Fruit fly (Drosophila melanogaster) whole organism, embryonic: ENCODE data around the gene COX7AL2.

Experiments used
- Adf1 ChIP-seq: fragments of 200-800 bp; sonication (Bioruptor generic); IDR thresholded peaks from 2 replicates; pipeline ENCODE4 v1.3.6; 2022; ENCODE audit warnings: missing biosample characterization, missing genetic modification characterization
- BEAF-32 ChIP-seq: fragments of 200-800 bp; sonication (Bioruptor generic); optimal IDR thresholded peaks from 3 replicates; lab custom pipeline; 2017; ENCODE audit warnings: missing biosample characterization, missing genetic modification characterization, mild to moderate bottlenecking, moderate library complexity, missing genetic modification reagents
- CG10274 ChIP-seq: fragments of 200-800 bp; sonication (Bioruptor generic); optimal IDR thresholded peaks from 3 replicates; lab custom pipeline; 2017; ENCODE audit warnings: missing biosample characterization, mild to moderate bottlenecking, missing genetic modification characterization
- CG15011 ChIP-seq: fragments of 200-800 bp; sonication (Bioruptor generic); optimal IDR thresholded peaks from 3 replicates; lab custom pipeline; 2018; ENCODE audit warnings: missing biosample characterization, mild to moderate bottlenecking, missing genetic modification characterization
- CG15601 ChIP-seq: fragments of 200-800 bp; sonication (Bioruptor generic); optimal IDR thresholded peaks from 3 replicates; lab custom pipeline; 2019; ENCODE audit warnings: missing biosample characterization, mild to moderate bottlenecking, missing genetic modification characterization, moderate library complexity
- CG17328 ChIP-seq: fragments of 200-800 bp; sonication (Bioruptor generic); IDR thresholded peaks from 2 replicates; pipeline ENCODE4 v1.3.6; 2022; ENCODE audit warnings: missing biosample characterization, missing genetic modification characterization
- CG17385 ChIP-seq: fragments of 200-800 bp; sonication (Bioruptor generic); optimal IDR thresholded peaks from 3 replicates; lab custom pipeline; 2018; ENCODE audit warnings: missing biosample characterization, mild to moderate bottlenecking, missing genetic modification characterization
- CG2116 ChIP-seq: fragments of 200-800 bp; sonication (Bioruptor generic); optimal IDR thresholded peaks from 3 replicates; lab custom pipeline; 2018; ENCODE audit warnings: missing biosample characterization, mild to moderate bottlenecking, missing genetic modification characterization
- CG2202 ChIP-seq: fragments of 200-800 bp; sonication (Bioruptor generic); optimal IDR thresholded peaks from 2 replicates; lab custom pipeline; 2018; ENCODE audit warnings: missing biosample characterization, mild to moderate bottlenecking, missing genetic modification characterization
- CG2875 ChIP-seq: fragments of 200-800 bp; sonication (Bioruptor generic); optimal IDR thresholded peaks from 2 replicates; lab custom pipeline; 2017; ENCODE audit warnings: missing biosample characterization, mild to moderate bottlenecking, missing genetic modification characterization, missing genetic modification reagents
- CG3407 ChIP-seq: fragments of 200-800 bp; sonication (Bioruptor generic); optimal IDR thresholded peaks from 2 replicates; lab custom pipeline; 2018; ENCODE audit warnings: missing biosample characterization, mild to moderate bottlenecking, missing genetic modification characterization
- CG6654 ChIP-seq: fragments of 200-800 bp; sonication (Bioruptor generic); optimal IDR thresholded peaks from 2 replicates; lab custom pipeline; 2017; ENCODE audit warnings: missing biosample characterization, mild to moderate bottlenecking, missing genetic modification characterization
- CG6791 ChIP-seq: fragments of 200-800 bp; sonication (Bioruptor generic); IDR thresholded peaks from 3 replicates; pipeline ENCODE4 v1.3.6; 2022; ENCODE audit warnings: missing biosample characterization, missing genetic modification characterization; ENCODE audit not compliant: partially characterized antibody
- CG7271 ChIP-seq: fragments of 200-800 bp; sonication (Bioruptor generic); optimal IDR thresholded peaks from 2 replicates; lab custom pipeline; 2018; ENCODE audit warnings: missing biosample characterization, mild to moderate bottlenecking, missing genetic modification characterization, moderate library complexity
- CG7372 ChIP-seq: fragments of 200-800 bp; sonication (Bioruptor generic); IDR thresholded peaks from 2 replicates; pipeline ENCODE4 v1.3.6; 2022; ENCODE audit warnings: missing biosample characterization, missing genetic modification characterization
- CG7786 ChIP-seq: fragments of 200-800 bp; sonication (Bioruptor generic); optimal IDR thresholded peaks from 2 replicates; lab custom pipeline; 2016; ENCODE audit warnings: missing biosample characterization, missing genetic modification characterization
- CG7839 ChIP-seq: fragments of 200-800 bp; sonication (Bioruptor generic); optimal IDR thresholded peaks from 3 replicates; lab custom pipeline; 2018; ENCODE audit warnings: missing biosample characterization, mild to moderate bottlenecking, missing genetic modification characterization, moderate library complexity
- CG8924 ChIP-seq: fragments of 200-800 bp; optimal IDR thresholded peaks from 3 replicates; lab custom pipeline; 2019; ENCODE audit warnings: missing biosample characterization, mild to moderate bottlenecking, missing genetic modification characterization, moderate library complexity
- CG9932 ChIP-seq: fragments of 200-800 bp; sonication (Bioruptor generic); IDR thresholded peaks from 2 replicates; pipeline ENCODE4 v1.3.6; 2022; ENCODE audit warnings: missing biosample characterization, missing genetic modification characterization
- E2f1 ChIP-seq: fragments of 200-800 bp; sonication (Bioruptor generic); IDR thresholded peaks from 2 replicates; pipeline ENCODE4 v1.3.6; 2022; ENCODE audit warnings: missing biosample characterization, missing genetic modification characterization
- Gsc ChIP-seq: fragments of 200-800 bp; sonication (Bioruptor generic); IDR thresholded peaks from 2 replicates; pipeline ENCODE4 v1.3.6; 2022; ENCODE audit warnings: missing biosample characterization, missing genetic modification characterization
- Hr3 ChIP-seq: fragments of 200-800 bp; sonication (Bioruptor generic); optimal IDR thresholded peaks from 3 replicates; lab custom pipeline; 2016; ENCODE audit warnings: missing biosample characterization, missing genetic modification characterization
- Spps ChIP-seq: fragments of 200-800 bp; sonication (Bioruptor generic); optimal IDR thresholded peaks from 2 replicates; lab custom pipeline; 2018; ENCODE audit warnings: missing biosample characterization, mild to moderate bottlenecking, missing genetic modification characterization
- Sry-δ ChIP-seq: fragments of 200-800 bp; sonication (Bioruptor generic); optimal IDR thresholded peaks from 2 replicates; lab custom pipeline; 2016; ENCODE audit warnings: missing biosample characterization, missing genetic modification characterization
- ac ChIP-seq: fragments of 200-800 bp; sonication (Bioruptor generic); optimal IDR thresholded peaks from 3 replicates; lab custom pipeline; 2017; ENCODE audit warnings: missing biosample characterization, mild to moderate bottlenecking, missing genetic modification characterization
- al ChIP-seq: fragments of 200-800 bp; sonication (Bioruptor generic); IDR thresholded peaks from 2 replicates; pipeline ENCODE4 v1.3.6; 2022; ENCODE audit warnings: missing biosample characterization, missing genetic modification characterization
- amos ChIP-seq: fragments of 200-800 bp; sonication (Bioruptor generic); IDR thresholded peaks from 2 replicates; pipeline ENCODE4 v1.3.6; 2022; ENCODE audit warnings: missing biosample characterization, missing genetic modification characterization; ENCODE audit not compliant: partially characterized antibody
- ap ChIP-seq: fragments of 200-800 bp; sonication (Bioruptor generic); IDR thresholded peaks from 2 replicates; pipeline ENCODE4 v1.3.6; 2022; ENCODE audit warnings: missing biosample characterization, missing genetic modification characterization
- ash1 ChIP-seq: fragments of 200-800 bp; sonication (Bioruptor generic); optimal IDR thresholded peaks from 2 replicates; lab custom pipeline; 2018; ENCODE audit warnings: missing biosample characterization, mild to moderate bottlenecking, missing genetic modification characterization
- btn ChIP-seq: fragments of 200-800 bp; sonication (Bioruptor generic); optimal IDR thresholded peaks from 2 replicates; lab custom pipeline; 2016; ENCODE audit warnings: missing biosample characterization, missing genetic modification characterization
- caup ChIP-seq: fragments of 200-800 bp; sonication (Bioruptor generic); optimal IDR thresholded peaks from 3 replicates; lab custom pipeline; 2017; ENCODE audit warnings: missing biosample characterization, mild to moderate bottlenecking, missing genetic modification characterization, moderate library complexity; ENCODE audit not compliant: severe bottlenecking
- cg ChIP-seq: fragments of 200-800 bp; sonication (Bioruptor generic); optimal IDR thresholded peaks from 3 replicates; lab custom pipeline; 2019; ENCODE audit warnings: missing biosample characterization, mild to moderate bottlenecking, missing genetic modification characterization, moderate library complexity
- crol ChIP-seq: fragments of 200-800 bp; sonication (Bioruptor generic); IDR thresholded peaks from 2 replicates; pipeline ENCODE4 v1.3.6; 2022; ENCODE audit warnings: missing biosample characterization, missing genetic modification characterization
- cwo ChIP-seq: fragments of 200-800 bp; sonication (Bioruptor generic); optimal IDR thresholded peaks from 3 replicates; lab custom pipeline; 2017; ENCODE audit warnings: missing biosample characterization, missing genetic modification characterization, mild to moderate bottlenecking, moderate library complexity, missing genetic modification reagents
- da ChIP-seq: fragments of 200-800 bp; sonication (Bioruptor generic); optimal IDR thresholded peaks from 2 replicates; lab custom pipeline; 2016; ENCODE audit warnings: missing biosample characterization, missing genetic modification characterization
- dimm ChIP-seq: fragments of 200-800 bp; sonication (Bioruptor generic); IDR thresholded peaks from 2 replicates; pipeline ENCODE4 v1.3.6; 2022; ENCODE audit warnings: missing biosample characterization, missing genetic modification characterization
- grau ChIP-seq: fragments of 200-800 bp; optimal IDR thresholded peaks from 3 replicates; lab custom pipeline; 2019; ENCODE audit warnings: missing biosample characterization, mild to moderate bottlenecking, missing genetic modification characterization, moderate library complexity
- lmd ChIP-seq: fragments of 200-800 bp; sonication (Bioruptor generic); IDR thresholded peaks from 2 replicates; pipeline ENCODE4 v1.3.6; 2022; ENCODE audit warnings: missing biosample characterization, missing genetic modification characterization
- maf-S ChIP-seq: fragments of 200-800 bp; sonication (Bioruptor generic); optimal IDR thresholded peaks from 2 replicates; lab custom pipeline; 2016; ENCODE audit warnings: missing biosample characterization, missing genetic modification characterization
- nerfin-2 ChIP-seq: fragments of 200-800 bp; sonication (Bioruptor generic); IDR thresholded peaks from 2 replicates; pipeline ENCODE4 v1.3.6; 2022; ENCODE audit warnings: missing biosample characterization, missing genetic modification characterization; ENCODE audit not compliant: partially characterized antibody
- nmo ChIP-seq: fragments of 200-800 bp; sonication (Bioruptor generic); optimal IDR thresholded peaks from 2 replicates; lab custom pipeline; 2018; ENCODE audit warnings: missing biosample characterization, mild to moderate bottlenecking, missing genetic modification characterization, moderate library complexity
- odd ChIP-seq: fragments of 200-800 bp; sonication (Bioruptor generic); optimal IDR thresholded peaks from 2 replicates; lab custom pipeline; 2017; ENCODE audit warnings: missing biosample characterization, mild to moderate bottlenecking, missing genetic modification characterization
- schlank ChIP-seq: fragments of 200-800 bp; sonication (Bioruptor generic); optimal IDR thresholded peaks from 2 replicates; lab custom pipeline; 2018; ENCODE audit warnings: missing biosample characterization, mild to moderate bottlenecking, missing genetic modification characterization
- sens ChIP-seq: fragments of 200-800 bp; sonication (Bioruptor generic); peaks from one replicate; lab custom pipeline; 2016; ENCODE audit warnings: missing biosample characterization, missing genetic modification characterization
- slou ChIP-seq: fragments of 200-800 bp; sonication (Bioruptor generic); optimal IDR thresholded peaks from 3 replicates; lab custom pipeline; 2016; ENCODE audit warnings: missing biosample characterization, missing genetic modification characterization
- slp2 ChIP-seq: fragments of 200-800 bp; sonication (Bioruptor generic); optimal IDR thresholded peaks from 2 replicates; lab custom pipeline; 2016; ENCODE audit warnings: missing biosample characterization, missing genetic modification characterization
- sna ChIP-seq: fragments of 200-800 bp; sonication (Bioruptor generic); IDR thresholded peaks from 2 replicates; pipeline ENCODE4 v1.3.6; 2022; ENCODE audit warnings: missing biosample characterization, missing genetic modification characterization; ENCODE audit not compliant: partially characterized antibody
- sqz ChIP-seq: fragments of 200-800 bp; sonication (Bioruptor generic); optimal IDR thresholded peaks from 3 replicates; lab custom pipeline; 2018; ENCODE audit warnings: missing biosample characterization, mild to moderate bottlenecking, missing genetic modification characterization
- tup ChIP-seq: fragments of 200-800 bp; sonication (Bioruptor generic); optimal IDR thresholded peaks from 2 replicates; lab custom pipeline; 2016; ENCODE audit warnings: missing biosample characterization, mild to moderate bottlenecking, missing genetic modification characterization, moderate library complexity
- usp ChIP-seq: fragments of >200 bp; optimal IDR thresholded peaks from 2 replicates; lab custom pipeline; 2017; ENCODE audit warnings: missing biosample characterization, missing genetic modification characterization
- vvl ChIP-seq: fragments of 200-800 bp; sonication (Bioruptor generic); IDR thresholded peaks from 2 replicates; pipeline ENCODE4 v1.3.6; 2022; ENCODE audit warnings: missing biosample characterization, missing genetic modification characterization
- zfh2 ChIP-seq: fragments of 200-800 bp; sonication (Bioruptor generic); optimal IDR thresholded peaks from 2 replicates; lab custom pipeline; 2016; ENCODE audit warnings: missing biosample characterization, missing genetic modification characterization

COX7AL2 gene

dm6 chr2L:2214004-2214403 is 16.3 kb upstream of the COX7AL2 start, which contains the start of the genes Uch and CG34174 (continued):
- TF ChIP-seq CG2202 (tag; lab: Kevin White, UChicago) (no peak), sens (GFP tag; lab: Kevin White, UChicago) (peak; percentile 81), caup (GFP tag; lab: Kevin White, UChicago) (peak; percentile 1), Hr3 (no peak), da (GFP tag; lab: Kevin White, UChicago) (no peak), sna (GFP tag; lab: Robert Waterston, UW) (peak; percentile 79), slou (GFP tag; lab: Kevin White, UChicago) (no peak), cwo (GFP tag; lab: Kevin White, UChicago) (no peak), maf-S (GFP tag; lab: Kevin White, UChicago) (no peak), CG10274 (no peak), Spps (tag; lab: Kevin White, UChicago) (no peak), Adf1 (GFP tag; lab: Robert Waterston, UW) (no peak), E2f1 (GFP tag; lab: Robert Waterston, UW) (no peak), CG7271 (tag; lab: Kevin White, UChicago) (no peak), nmo (GFP tag; lab: Kevin White, UChicago) (peak; percentile 71), CG7372 (GFP tag; lab: Robert Waterston, UW) (no peak), amos (GFP tag; lab: Robert Waterston, UW) (peak; percentile 67; the same call in 1 of the 2 replicates), odd (GFP tag; lab: Kevin White, UChicago) (no peak), ap (GFP tag; lab: Robert Waterston, UW) (no peak), crol (GFP tag; lab: Robert Waterston, UW) (no peak), al (GFP tag; lab: Robert Waterston, UW) (no peak), Gsc (no peak), vvl (no peak), CG15011 (no peak), tup (GFP tag; lab: Kevin White, UChicago) (no peak), nerfin-2 (no peak; the same call in 1 of the 2 replicates), CG6654 (GFP tag; lab: Kevin White, UChicago) (no peak), CG15601 (tag; lab: Kevin White, UChicago) (peak; percentile 42), zfh2 (GFP tag; lab: Kevin White, UChicago) (peak; percentile 1), sqz (GFP tag; lab: Kevin White, UChicago) (no peak), BEAF-32 (GFP tag; lab: Kevin White, UChicago) (peak; percentile 79), CG3407 (GFP tag; lab: Kevin White, UChicago) (no peak), CG9932 (no peak), CG2875 (GFP tag; lab: Kevin White, UChicago) (no peak), CG17328 (GFP tag; lab: Robert Waterston, UW) (no peak), CG7839 (tag; lab: Kevin White, UChicago) (no peak), ash1 (GFP tag; lab: Kevin White, UChicago) (no peak), CG7786 (GFP tag; lab: Kevin White, UChicago) (no peak), cg (GFP tag; lab: Kevin White, UChicago) (no peak), ac (no peak), CG2116 (GFP tag; lab: Kevin White, UChicago) (peak; percentile 64), CG17385 (GFP tag; lab: Kevin White, UChicago) (peak; percentile 40), btn (no peak), grau (tag; lab: Kevin White, UChicago) (peak; percentile 34), Sry-δ (peak; percentile 70), dimm (GFP tag; lab: Robert Waterston, UW) (no peak), usp (no peak), CG6791 (GFP tag; lab: Robert Waterston, UW) (peak; percentile 65), lmd (GFP tag; lab: Robert Waterston, UW) (no peak), schlank (no peak), slp2 (no peak), CG8924 (tag; lab: Kevin White, UChicago) (no peak)
